Worm (Caenorhabditis elegans): ENCODE results near the gene Y43F8B.14.

Y43F8B.14 gene

DNA sequence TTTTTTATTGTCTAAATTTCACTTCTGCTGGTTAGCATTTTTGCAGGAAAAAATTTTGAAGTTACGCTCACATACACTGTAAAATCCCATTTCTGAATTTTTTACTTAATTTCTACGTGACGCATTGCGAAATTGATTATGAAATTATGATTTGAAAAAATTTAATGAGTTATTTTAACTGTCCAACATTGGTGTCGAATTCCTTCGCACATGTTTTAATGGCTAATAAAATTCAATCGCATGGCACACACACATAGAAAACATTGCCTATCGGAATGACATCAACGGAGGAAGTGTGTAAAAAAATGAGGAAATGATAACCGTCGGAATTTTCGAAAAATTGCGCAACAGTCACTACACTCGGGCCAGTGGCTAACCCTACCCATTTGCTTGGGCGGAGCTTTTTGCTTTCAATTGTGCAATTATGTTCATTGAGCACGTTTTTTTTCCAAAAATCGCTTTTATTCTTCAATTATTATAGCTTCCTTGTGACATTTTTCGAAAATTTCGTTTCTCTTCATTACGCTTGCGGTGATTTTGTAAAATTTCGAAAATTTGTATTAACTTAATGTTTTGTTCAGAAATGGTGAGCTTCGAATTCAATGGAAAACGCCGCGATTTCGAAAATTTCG, 21.8 kb downstream of the Y43F8B.14 start, which contains the start of gene C25F9.16:
Gene C25F9.16, plus strand, starts transcription at position 582 of the 632 bp plus-strand sequence.
- TF ChIP-seq cebp-1 (GFP tag; IDR thresholded peaks at IDR 0.05): peak; percentile 61; the same call in 1 of the 2 replicates
- TF ChIP-seq cebp-1 (tag; optimal IDR thresholded peaks at IDR 0.05): peak; percentile 72
- no peak for TF ChIP-seq Y95B8A.8 (GFP tag; IDR thresholded peaks at IDR 0.05)

DNA sequence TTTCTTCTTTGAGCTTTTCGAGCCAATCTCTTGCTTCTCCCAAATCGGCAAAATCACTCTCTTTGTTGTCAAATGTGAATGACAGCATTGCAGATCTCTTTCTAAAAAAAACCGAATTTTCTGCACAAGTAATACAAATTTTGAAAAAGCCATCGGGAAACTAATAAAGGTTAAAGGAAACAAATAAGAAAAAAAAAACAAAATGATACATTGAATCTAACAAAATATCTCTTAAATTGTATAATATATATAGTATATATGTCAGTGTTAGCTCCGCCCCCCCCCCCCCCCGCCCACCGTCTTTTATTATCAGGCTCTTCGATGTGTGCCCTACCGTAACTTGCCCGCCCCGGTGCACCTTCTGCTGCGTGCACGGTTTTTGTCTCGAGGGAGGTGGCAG, 22.8 kb downstream of the Y43F8B.14 start, which contains the start of gene C25F9.11:
Gene C25F9.11, minus strand, starts transcription at position 101 of the 400 bp plus-strand sequence.
- no peak for TF ChIP-seq Y56A3A.18 (GFP tag; IDR thresholded peaks at IDR 0.05)
- no peak for TF ChIP-seq rec-8 (tag; optimal IDR thresholded peaks at IDR 0.05)
- no peak for TF ChIP-seq lin-40 (tag; optimal IDR thresholded peaks at IDR 0.05)

DNA sequence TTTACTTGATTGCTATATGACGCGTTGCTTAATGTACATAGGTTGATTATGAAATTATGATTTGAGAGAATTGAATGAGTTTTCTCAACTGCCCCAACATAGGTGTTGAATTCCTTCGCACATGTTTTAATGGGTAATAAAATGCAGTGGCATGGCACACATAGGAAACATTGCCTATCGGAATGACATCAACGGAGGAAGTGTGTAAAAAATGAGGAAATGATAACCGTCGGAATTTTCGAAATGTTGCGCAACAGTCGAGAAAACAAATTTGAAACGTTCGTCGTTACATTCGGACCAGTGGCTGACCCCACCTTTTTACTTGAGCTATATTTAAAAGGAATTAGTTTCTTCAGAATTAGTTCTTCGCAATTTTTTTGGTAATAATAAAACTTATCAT, 23.7 kb downstream of the Y43F8B.14 start:
- TF ChIP-seq hlh-12 (tag; optimal IDR thresholded peaks at IDR 0.05) (no peak), mcd-1 (GFP tag; IDR thresholded peaks at IDR 0.05) (no peak), cebp-1 (GFP tag; IDR thresholded peaks at IDR 0.05) (peak; percentile 53; the same call in 1 of the 2 replicates), cebp-1 (tag; optimal IDR thresholded peaks at IDR 0.05) (peak; percentile 57), nhr-80 (tag; optimal IDR thresholded peaks at IDR 0.05) (no peak), fkh-3 (tag; optimal IDR thresholded peaks at IDR 0.05) (no peak), Y53G8AR.9 (GFP tag; conservative IDR thresholded peaks at IDR 0.05) (no peak), sptf-2 (GFP tag; optimal IDR thresholded peaks at IDR 0.05) (no peak), sdz-38 (tag; optimal IDR thresholded peaks at IDR 0.05) (no peak)

DNA sequence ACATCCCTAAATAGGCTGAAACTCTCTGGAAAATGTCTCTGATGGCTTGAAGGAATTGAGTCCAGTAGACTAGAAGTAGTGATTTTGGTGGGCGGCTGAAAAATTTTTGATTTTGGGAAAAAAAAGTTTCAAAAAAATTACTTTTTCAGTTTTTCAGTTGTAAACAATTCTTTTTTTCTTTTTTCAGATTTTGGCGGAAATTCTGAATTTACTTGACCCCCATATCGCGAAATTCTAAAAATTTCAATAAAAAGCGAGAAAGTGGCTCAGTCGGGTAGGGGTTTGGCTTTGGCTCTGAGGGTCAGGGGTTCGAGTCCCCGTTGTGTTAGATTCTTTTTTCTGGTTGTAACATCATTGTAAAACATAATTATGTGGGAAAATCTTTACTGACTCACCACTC, 24.7 kb downstream of the Y43F8B.14 start, which contains the start of gene srw-85:
Gene srw-85, minus strand, starts transcription at position 101 of the 400 bp plus-strand sequence.
- TF ChIP-seq rpc-1 (optimal IDR thresholded peaks at IDR 0.05): no peak
- TF ChIP-seq rpc-1 (tag; optimal IDR thresholded peaks at IDR 0.05): peak; percentile 16
- TF ChIP-seq ceh-91 (GFP tag; IDR thresholded peaks at IDR 0.05): no peak

DNA sequence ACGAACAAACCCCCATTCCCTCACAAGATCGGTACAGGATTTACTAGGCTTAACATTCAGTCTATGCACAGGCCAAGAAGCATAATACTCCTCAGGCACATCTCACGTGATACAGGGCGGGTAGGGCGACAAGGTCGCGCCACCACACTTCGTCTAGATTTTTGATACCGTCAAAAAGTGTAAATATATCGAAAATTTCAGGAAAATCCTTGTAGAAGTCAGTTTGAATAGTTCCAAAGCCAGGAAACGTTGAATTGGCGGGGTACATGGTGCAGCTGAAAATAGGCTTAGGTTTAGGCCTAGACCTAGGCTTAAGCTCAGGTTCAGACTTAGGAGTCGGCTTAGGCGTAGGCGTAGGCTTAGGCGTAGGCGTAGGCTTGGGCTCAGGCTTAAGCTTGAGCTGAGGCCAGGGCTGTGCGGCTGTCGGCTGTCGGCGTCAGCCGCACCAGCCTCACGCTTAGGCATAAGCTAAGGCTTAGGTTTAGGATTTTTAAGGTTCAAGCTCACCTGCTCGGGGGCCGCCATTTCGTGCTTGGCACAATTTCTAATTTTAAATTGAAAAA, 25.3 kb downstream of the Y43F8B.14 start:
- TF ChIP-seq hmg-1.2 (GFP tag; IDR thresholded peaks at IDR 0.05) (peak; percentile 28; the same call in 1 of the 2 replicates), chd-7 (tag; optimal IDR thresholded peaks at IDR 0.05) (peak; percentile 49), madf-3 (GFP tag; IDR thresholded peaks at IDR 0.05) (0 out of 2 replicates have a peak, but pooled peaks have one; percentile 35), athp-1 (tag; optimal IDR thresholded peaks at IDR 0.05) (peak; percentile 67), attf-3 (GFP tag; conservative IDR thresholded peaks at IDR 0.05) (peak; percentile 34; the same call in 1 of the 2 replicates), F52B5.7 (tag; optimal IDR thresholded peaks at IDR 0.05) (peak; percentile 63), bed-2 (GFP tag; IDR thresholded peaks at IDR 0.05) (0 out of 2 replicates have a peak, but pooled peaks have one; percentile 10), sea-2 (GFP tag; IDR thresholded peaks at IDR 0.05) (peak; percentile 67; the same call in 1 of the 2 replicates), ekl-4 (GFP tag; IDR thresholded peaks at IDR 0.05) (peak; percentile 46), mel-28 (tag; optimal IDR thresholded peaks at IDR 0.05; ENCODE audit: borderline replicate concordance) (no peak), dox-1 (GFP tag; IDR thresholded peaks at IDR 0.05) (0 out of 2 replicates have a peak, but pooled peaks have one; percentile 39), akir-1 (GFP tag; optimal IDR thresholded peaks at IDR 0.05) (no peak), lin-26 (GFP tag; IDR thresholded peaks at IDR 0.05) (0 out of 2 replicates have a peak, but pooled peaks have one; percentile 44), aptf-3 (GFP tag; IDR thresholded peaks at IDR 0.05) (0 out of 2 replicates have a peak, but pooled peaks have one; percentile 21), ztf-3 (GFP tag; optimal IDR thresholded peaks at IDR 0.05) (peak; percentile 3), nfya-2 (GFP tag; IDR thresholded peaks at IDR 0.05) (no peak), C17E4.6 (GFP tag; IDR thresholded peaks at IDR 0.05) (0 out of 2 replicates have a peak, but pooled peaks have one; percentile 10), ama-1 (optimal IDR thresholded peaks at IDR 0.05) (no peak), ama-1 (GFP tag; optimal IDR thresholded peaks at IDR 0.05) (no peak), fkh-3 (tag; optimal IDR thresholded peaks at IDR 0.05) (peak; percentile 24), sptf-2 (GFP tag; optimal IDR thresholded peaks at IDR 0.05) (peak; percentile 23), zim-3 (tag; optimal IDR thresholded peaks at IDR 0.05) (peak; percentile 52)
